Fruit fly (Drosophila melanogaster): ENCODE measurements around the gene CG2926.

CG2926 gene

dm6 chr3R:5572900-5573665 is 15.1 kb downstream of the CG2926 start:
- TF ChIP-seq tj (GFP tag; optimal IDR thresholded peaks at IDR 0.05) = peak; percentile 61
- no peak for TF ChIP-seq pad (GFP tag; optimal IDR thresholded peaks at IDR 0.05)

- no peak for TF ChIP-seq tj (GFP tag; optimal IDR thresholded peaks at IDR 0.05)
- TF ChIP-seq cic (GFP tag; optimal IDR thresholded peaks at IDR 0.05) = peak; percentile 45
Observed at dm6 chr3R:5571756-5572155, 16.4 kb downstream of the CG2926 start.

- TF ChIP-seq CG11617 (GFP tag; optimal IDR thresholded peaks at IDR 0.05) (no peak), cic (GFP tag; optimal IDR thresholded peaks at IDR 0.05) (peak; percentile 66)
Observed at dm6 chr3R:5571437-5571750, 16.8 kb downstream of the CG2926 start.

dm6 chr3R:5570635-5571436 is 17.3 kb downstream of the CG2926 start, which contains the start of gene CRMP:
Gene CRMP, plus strand, starts transcription at chr3R:5571108.
- TF ChIP-seq Crg-1 (GFP tag; optimal IDR thresholded peaks at IDR 0.05) = no peak
- TF ChIP-seq CG14711 (tag; optimal IDR thresholded peaks at IDR 0.05) = peak; percentile 11
- no peak for TF ChIP-seq toe (GFP tag; optimal IDR thresholded peaks at IDR 0.05)
- no peak for TF ChIP-seq CG5204 (GFP tag; optimal IDR thresholded peaks at IDR 0.05)
- no peak for TF ChIP-seq CG1620 (GFP tag; optimal IDR thresholded peaks at IDR 0.05)
- TF ChIP-seq CG11617 (GFP tag; optimal IDR thresholded peaks at IDR 0.05) = peak; percentile 4
- TF ChIP-seq cnc (optimal IDR thresholded peaks at IDR 0.05) = no peak
- peak; percentile 34 for TF ChIP-seq pad (GFP tag; optimal IDR thresholded peaks at IDR 0.05)
- TF ChIP-seq CG7045 (GFP tag; optimal IDR thresholded peaks at IDR 0.05) = no peak
- TF ChIP-seq tj (GFP tag; optimal IDR thresholded peaks at IDR 0.05) = peak; percentile 37
- no peak for TF ChIP-seq ovo (GFP tag; optimal IDR thresholded peaks at IDR 0.05)
- TF ChIP-seq Clk (GFP tag; optimal IDR thresholded peaks at IDR 0.05) = no peak
- TF ChIP-seq CG7101 (tag; optimal IDR thresholded peaks at IDR 0.05) = no peak
- TF ChIP-seq cic (GFP tag; optimal IDR thresholded peaks at IDR 0.05) = no peak
- TF ChIP-seq bab1 (GFP tag; optimal IDR thresholded peaks at IDR 0.05) = no peak
- no peak for TF ChIP-seq CG33017 (tag; optimal IDR thresholded peaks at IDR 0.05)
- TF ChIP-seq kay (GFP tag; ENCODE audit: borderline replicate concordance) = peak; percentile 58
- TF ChIP-seq CG12768 (GFP tag; optimal IDR thresholded peaks at IDR 0.05) = peak; percentile 25

dm6 chr3R:5568590-5568989 is 19.6 kb downstream of the CG2926 start, which contains the start of the genes CG2931 and Rheb:
Gene CG2931, minus strand, starts transcription at chr3R:5568615.
Gene Rheb, plus strand, starts transcription at chr3R:5568921.
- TF ChIP-seq CG14711 (tag; optimal IDR thresholded peaks at IDR 0.05) (peak; percentile 65), bab1 (GFP tag; optimal IDR thresholded peaks at IDR 0.05) (peak; percentile 85), Crg-1 (GFP tag; optimal IDR thresholded peaks at IDR 0.05) (no peak), Hr96 (GFP tag; optimal IDR thresholded peaks at IDR 0.05) (peak; percentile 64), CG7045 (GFP tag; optimal IDR thresholded peaks at IDR 0.05) (peak; percentile 36), kay (GFP tag; ENCODE audit: borderline replicate concordance) (no peak), toe (GFP tag; optimal IDR thresholded peaks at IDR 0.05) (no peak), CG5204 (GFP tag; optimal IDR thresholded peaks at IDR 0.05) (no peak), CG7101 (tag; optimal IDR thresholded peaks at IDR 0.05) (peak; percentile 70), tj (GFP tag; optimal IDR thresholded peaks at IDR 0.05) (peak; percentile 57), CG1620 (GFP tag; optimal IDR thresholded peaks at IDR 0.05) (peak; percentile 81), pad (GFP tag; optimal IDR thresholded peaks at IDR 0.05) (peak; percentile 42), CG33017 (tag; optimal IDR thresholded peaks at IDR 0.05) (peak; percentile 35), Clk (GFP tag; optimal IDR thresholded peaks at IDR 0.05) (peak; percentile 44), CG11617 (GFP tag; optimal IDR thresholded peaks at IDR 0.05) (peak; percentile 66), cnc (optimal IDR thresholded peaks at IDR 0.05) (no peak), CG12768 (GFP tag; optimal IDR thresholded peaks at IDR 0.05) (peak; percentile 44), ovo (GFP tag; optimal IDR thresholded peaks at IDR 0.05) (peak; percentile 69), cic (GFP tag; optimal IDR thresholded peaks at IDR 0.05) (peak; percentile 13), Mnt (GFP tag; optimal IDR thresholded peaks at IDR 0.05) (peak; percentile 77)

dm6 chr3R:5565623-5566022 is 22.6 kb downstream of the CG2926 start:
- peak; percentile 68 for TF ChIP-seq Mnt (GFP tag; optimal IDR thresholded peaks at IDR 0.05)
- TF ChIP-seq CG5204 (GFP tag; optimal IDR thresholded peaks at IDR 0.05) = no peak
- peak; percentile 62 for TF ChIP-seq bab1 (GFP tag; optimal IDR thresholded peaks at IDR 0.05)
- no peak for TF ChIP-seq toe (GFP tag; optimal IDR thresholded peaks at IDR 0.05)
- peak; percentile 35 for TF ChIP-seq tj (GFP tag; optimal IDR thresholded peaks at IDR 0.05)
- peak; percentile 87 for TF ChIP-seq CG7045 (GFP tag; optimal IDR thresholded peaks at IDR 0.05)
- no peak for TF ChIP-seq CG1620 (GFP tag; optimal IDR thresholded peaks at IDR 0.05)
- peak; percentile 56 for TF ChIP-seq pad (GFP tag; optimal IDR thresholded peaks at IDR 0.05)
- TF ChIP-seq kay (GFP tag; ENCODE audit: borderline replicate concordance) = no peak
- TF ChIP-seq cic (GFP tag; optimal IDR thresholded peaks at IDR 0.05) = peak; percentile 88
- TF ChIP-seq ovo (GFP tag; optimal IDR thresholded peaks at IDR 0.05) = no peak
- peak; percentile 89 for TF ChIP-seq CG7101 (tag; optimal IDR thresholded peaks at IDR 0.05)
- TF ChIP-seq CG11617 (GFP tag; optimal IDR thresholded peaks at IDR 0.05) = peak; percentile 80
- TF ChIP-seq Hr96 (GFP tag; optimal IDR thresholded peaks at IDR 0.05) = peak; percentile 69
- peak; percentile 87 for TF ChIP-seq CG12768 (GFP tag; optimal IDR thresholded peaks at IDR 0.05)
- TF ChIP-seq Crg-1 (GFP tag; optimal IDR thresholded peaks at IDR 0.05) = no peak
- TF ChIP-seq CG14711 (tag; optimal IDR thresholded peaks at IDR 0.05) = peak; percentile 89
- TF ChIP-seq CG33017 (tag; optimal IDR thresholded peaks at IDR 0.05) = peak; percentile 91
- TF ChIP-seq cnc (optimal IDR thresholded peaks at IDR 0.05) = peak in 1 of 2 experiments; percentile 9
- TF ChIP-seq Clk (GFP tag; optimal IDR thresholded peaks at IDR 0.05) = peak; percentile 71
